Worm (Caenorhabditis elegans) whole organism, L1 larva: ENCODE measurements around the gene C47D12.5.
"Not testable (repeated sequence)": the region's sequence is repeated elsewhere in the genome, so short reads cannot be mapped to it uniquely, and the experiment has no call there.

Experiments
- C04F5.9 ChIP-seq: sonication (generic microtip); optimal IDR thresholded peaks from 2 replicates; lab custom pipeline; 2016; ENCODE audit warnings: missing genetic modification characterization, missing compliant biosample characterization
- F16B12.6 ChIP-seq: fragments of 150-350 bp; optimal IDR thresholded peaks from 2 replicates; lab custom pipeline; 2014; ENCODE audit warnings: missing biosample characterization, missing genetic modification characterization
- Y116A8C.19 ChIP-seq: sonication (generic microtip); optimal IDR thresholded peaks from 2 replicates; lab custom pipeline; 2016; ENCODE audit warnings: missing compliant biosample characterization, missing genetic modification characterization, borderline replicate concordance
- alr-1 ChIP-seq: fragments of 200-800 bp; sonication (Bioruptor generic); optimal IDR thresholded peaks from 2 replicates; lab custom pipeline; 2018; ENCODE audit warnings: borderline replicate concordance, mild to moderate bottlenecking, missing genetic modification characterization, missing compliant biosample characterization
- blmp-1 ChIP-seq: fragments of 150-350 bp; optimal IDR thresholded peaks from 2 replicates; lab custom pipeline; 2014; ENCODE audit warnings: missing biosample characterization, missing genetic modification characterization
- ceh-90 ChIP-seq: sonication (generic microtip); optimal IDR thresholded peaks from 2 replicates; lab custom pipeline; 2016; ENCODE audit warnings: missing genetic modification characterization, missing compliant biosample characterization
- dpl-1 ChIP-seq, 3 experiments: fragments of 150-350 bp in 2 of 3; sonication (generic microtip) in 1 of 3; optimal IDR thresholded peaks; 2 replicates each; lab custom pipeline; 2014 to 2017; ENCODE audit warnings: missing biosample characterization in 3 of 3, missing genetic modification characterization in 3 of 3, missing genetic modification reagents in 3 of 3
- dsc-1 ChIP-seq: sonication (generic microtip); optimal IDR thresholded peaks from 2 replicates; lab custom pipeline; 2016; ENCODE audit warnings: mild to moderate bottlenecking, missing genetic modification characterization, missing compliant biosample characterization
- efl-1 ChIP-seq, 4 experiments: fragments of 150-350 bp; optimal IDR thresholded peaks in 3 of 4; peaks in 1 of 4; 1 replicate in 1 of 4; 2 replicates in 3 of 4; lab custom pipeline; 2014; ENCODE audit warnings: missing biosample characterization in 2 of 4, missing genetic modification characterization in 2 of 4, missing genetic modification reagents in 2 of 4
- efl-3 ChIP-seq: fragments of 200-800 bp; sonication (Bioruptor generic); optimal IDR thresholded peaks from 2 replicates; lab custom pipeline; 2018; ENCODE audit warnings: mild to moderate bottlenecking, missing genetic modification characterization, missing compliant biosample characterization
- ets-5 ChIP-seq: fragments of 200-800 bp; sonication (Bioruptor generic); IDR thresholded peaks from 2 replicates; pipeline ENCODE4 v1.3.6; 2022; ENCODE audit warnings: missing genetic modification characterization, missing compliant biosample characterization
- fkh-10 ChIP-seq: sonication (generic microtip); optimal IDR thresholded peaks from 2 replicates; lab custom pipeline; 2017; ENCODE audit warnings: missing biosample characterization, missing genetic modification reagents, missing genetic modification characterization
- fkh-8 ChIP-seq: sonication (generic microtip); optimal IDR thresholded peaks from 2 replicates; lab custom pipeline; 2016; ENCODE audit warnings: mild to moderate bottlenecking, missing genetic modification characterization, missing compliant biosample characterization
- hpl-2 ChIP-seq: fragments of 150-350 bp; optimal IDR thresholded peaks from 2 replicates; lab custom pipeline; 2014; ENCODE audit warnings: missing biosample characterization, missing genetic modification reagents, missing genetic modification characterization
- isw-1 ChIP-seq: fragments of 200-800 bp; sonication (Bioruptor generic); IDR thresholded peaks from 2 replicates; pipeline ENCODE4 v1.3.6; 2022; ENCODE audit warnings: missing genetic modification characterization, missing compliant biosample characterization
- jun-1 ChIP-seq: fragments of 150-350 bp; optimal IDR thresholded peaks from 2 replicates; lab custom pipeline; 2014; ENCODE audit warnings: missing biosample characterization, missing genetic modification reagents, missing genetic modification characterization
- lin-14 ChIP-seq: fragments of 200-800 bp; sonication (Bioruptor generic); optimal IDR thresholded peaks from 2 replicates; lab custom pipeline; 2018; ENCODE audit warnings: mild to moderate bottlenecking, missing genetic modification characterization, moderate library complexity, missing compliant biosample characterization
- lin-15B ChIP-seq: fragments of 150-350 bp; sonication (generic microtip); optimal IDR thresholded peaks from 3 replicates; lab custom pipeline; 2014; ENCODE audit warnings: missing biosample characterization, missing genetic modification characterization
- lin-35 ChIP-seq, 2 experiments: fragments of 150-350 bp; optimal IDR thresholded peaks; 2 replicates each; lab custom pipeline; 2014; ENCODE audit warnings: missing biosample characterization in 2 of 2, missing genetic modification characterization in 2 of 2, missing genetic modification reagents in 2 of 2
- lsy-2 ChIP-seq, 2 experiments: fragments of 150-350 bp; optimal IDR thresholded peaks; 2 replicates each; lab custom pipeline; 2014; ENCODE audit warnings: missing biosample characterization in 2 of 2, missing genetic modification characterization in 2 of 2
- mdl-1 ChIP-seq, 2 experiments: fragments of 150-350 bp; optimal IDR thresholded peaks; 2 replicates each; lab custom pipeline; 2014 to 2017; ENCODE audit warnings: missing biosample characterization in 2 of 2, missing genetic modification characterization in 2 of 2, inconsistent platforms in 1 of 2
- mep-1 ChIP-seq: fragments of 150-350 bp; optimal IDR thresholded peaks from 2 replicates; lab custom pipeline; 2014; ENCODE audit warnings: missing biosample characterization, missing genetic modification characterization
- nhr-11 ChIP-seq: fragments of 150-350 bp; optimal IDR thresholded peaks from 2 replicates; lab custom pipeline; 2014; ENCODE audit warnings: missing biosample characterization, missing genetic modification characterization
- nhr-19 ChIP-seq: fragments of 200-800 bp; sonication (Bioruptor generic); conservative IDR thresholded peaks from 2 replicates; pipeline ENCODE4 v1.3.6; 2022; ENCODE audit warnings: missing genetic modification characterization, missing compliant biosample characterization
- nhr-71 ChIP-seq: sonication (generic microtip); optimal IDR thresholded peaks from 2 replicates; lab custom pipeline; 2016; ENCODE audit warnings: mild to moderate bottlenecking, missing genetic modification characterization, moderate library complexity, missing compliant biosample characterization
- nhr-76 ChIP-seq: sonication (generic microtip); optimal IDR thresholded peaks from 2 replicates; lab custom pipeline; 2017; ENCODE audit warnings: missing biosample characterization, missing genetic modification characterization
- nhr-77 ChIP-seq: fragments of 150-350 bp; optimal IDR thresholded peaks from 2 replicates; lab custom pipeline; 2014; ENCODE audit warnings: missing biosample characterization, missing genetic modification characterization
- nhr-90 ChIP-seq: sonication (generic microtip); optimal IDR thresholded peaks from 2 replicates; lab custom pipeline; 2016; ENCODE audit warnings: mild to moderate bottlenecking, missing genetic modification characterization, missing compliant biosample characterization; ENCODE audit not compliant: poor library complexity
- snpc-4 ChIP-seq: fragments of 150-350 bp; optimal IDR thresholded peaks from 2 replicates; lab custom pipeline; 2014; ENCODE audit warnings: missing biosample characterization, missing genetic modification characterization
- snu-23 ChIP-seq: sonication (generic microtip); optimal IDR thresholded peaks from 2 replicates; lab custom pipeline; 2016; ENCODE audit warnings: missing genetic modification characterization, missing compliant biosample characterization
- sptf-1 ChIP-seq: fragments of 150-350 bp; optimal IDR thresholded peaks from 2 replicates; lab custom pipeline; 2014; ENCODE audit warnings: missing biosample characterization, missing genetic modification characterization
- sup-37 ChIP-seq: fragments of 200-800 bp; sonication (Bioruptor generic); optimal IDR thresholded peaks from 2 replicates; lab custom pipeline; 2018; ENCODE audit warnings: mild to moderate bottlenecking, missing genetic modification characterization, missing compliant biosample characterization
- swsn-7 ChIP-seq: sonication (generic microtip); optimal IDR thresholded peaks from 2 replicates; lab custom pipeline; 2016; ENCODE audit warnings: missing genetic modification characterization, missing compliant biosample characterization
- tbx-2 ChIP-seq: sonication (generic microtip); optimal IDR thresholded peaks from 2 replicates; lab custom pipeline; 2016; ENCODE audit warnings: missing genetic modification characterization, missing compliant biosample characterization
- tlp-1 ChIP-seq: fragments of 150-350 bp; optimal IDR thresholded peaks from 2 replicates; lab custom pipeline; 2014; ENCODE audit warnings: missing biosample characterization, missing genetic modification characterization
- unc-130 ChIP-seq: fragments of 150-350 bp; optimal IDR thresholded peaks from 2 replicates; lab custom pipeline; 2017; ENCODE audit warnings: missing biosample characterization, missing genetic modification characterization, inconsistent platforms
- unc-62 ChIP-seq: fragments of 150-350 bp; optimal IDR thresholded peaks from 2 replicates; lab custom pipeline; 2014; ENCODE audit warnings: missing biosample characterization, missing genetic modification reagents, missing genetic modification characterization
- xbp-1 ChIP-seq: sonication (generic microtip); optimal IDR thresholded peaks from 2 replicates; lab custom pipeline; 2016; ENCODE audit warnings: missing genetic modification characterization, missing compliant biosample characterization
- zag-1 ChIP-seq: fragments of 150-350 bp; optimal IDR thresholded peaks from 2 replicates; lab custom pipeline; 2014; ENCODE audit warnings: missing biosample characterization, missing genetic modification characterization

Gene C47D12.5

DNA sequence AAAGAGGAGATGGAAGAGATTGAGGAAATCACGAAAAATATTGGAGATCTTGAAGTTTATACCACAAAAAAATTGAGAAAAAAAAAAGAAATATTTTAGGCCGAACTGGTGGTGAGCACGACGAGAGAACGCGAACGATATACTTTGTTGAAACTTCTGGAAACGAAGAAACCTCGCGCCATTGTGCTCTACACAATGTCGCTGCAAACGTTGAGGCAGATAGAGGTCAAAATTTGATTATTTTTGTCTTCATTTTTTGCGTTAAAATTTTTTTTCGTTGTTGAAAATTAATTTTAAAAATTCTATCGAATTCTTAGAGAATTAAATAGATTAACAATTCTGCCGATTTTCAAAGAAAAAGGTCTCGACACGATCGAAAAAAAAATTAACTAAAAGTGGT, 15.6 kb upstream of the C47D12.5 start:
- TF ChIP-seq fkh-8 (tag; lab: Kevin White, UChicago), result no peak
- no peak for TF ChIP-seq lin-14 (GFP tag; lab: Kevin White, UChicago)
- no peak for TF ChIP-seq dsc-1 (tag; lab: Kevin White, UChicago)
- no peak for TF ChIP-seq zag-1 (tag; lab: Kevin White, UChicago)
- TF ChIP-seq jun-1 (tag; lab: Kevin White, UChicago), result no peak
- TF ChIP-seq snpc-4 (tag; lab: Kevin White, UChicago), result no peak
- TF ChIP-seq F16B12.6 (tag; lab: Kevin White, UChicago), result no peak
- TF ChIP-seq efl-1 (optimal IDR thresholded peaks at IDR 0.05; lab: Kevin White, UChicago), result no peak
- no peak for TF ChIP-seq efl-1 (GFP tag; optimal IDR thresholded peaks at IDR 0.05 in 1 of 2; lab: Kevin White, UChicago)
- no peak for TF ChIP-seq lin-35 (GFP tag; optimal IDR thresholded peaks at IDR 0.05; lab: Kevin White, UChicago)
- no peak for TF ChIP-seq efl-3 (GFP tag; lab: Kevin White, UChicago)
- no peak for TF ChIP-seq hpl-2 (GFP tag; lab: Kevin White, UChicago)
- no peak for TF ChIP-seq xbp-1 (tag; lab: Kevin White, UChicago)
- no peak for TF ChIP-seq mdl-1 (tag; optimal IDR thresholded peaks at IDR 0.05; lab: Kevin White, UChicago)
- no peak for TF ChIP-seq alr-1 (tag; lab: Kevin White, UChicago)
- TF ChIP-seq fkh-10, result no peak
- no peak for TF ChIP-seq unc-130 (tag; lab: Kevin White, UChicago)
- no peak for TF ChIP-seq ets-5 (GFP tag; lab: Robert Waterston, UW)
- TF ChIP-seq lin-15B (tag; lab: Kevin White, UChicago), result no peak
- no peak for TF ChIP-seq Y116A8C.19 (tag; lab: Kevin White, UChicago)
- no peak for TF ChIP-seq sptf-1

DNA sequence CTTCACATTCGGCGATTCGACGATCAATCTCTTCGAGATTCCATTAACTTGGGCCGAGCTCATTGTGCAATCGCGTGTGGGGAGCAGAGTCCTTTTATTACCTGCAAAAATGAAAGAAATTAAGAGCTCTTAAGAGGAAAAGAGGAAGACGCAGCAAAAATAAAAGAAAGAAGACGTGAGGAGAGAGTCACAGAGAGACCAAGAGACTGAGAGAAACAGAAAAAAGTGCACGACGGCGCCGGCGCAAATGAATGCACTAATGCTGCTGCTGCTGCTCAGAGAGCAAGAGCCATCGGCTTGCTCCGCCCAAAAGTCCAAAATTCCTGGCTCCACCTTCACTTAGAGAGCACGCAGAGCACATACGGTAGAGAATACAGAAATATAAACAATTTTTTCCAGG, 15.1 kb upstream of the C47D12.5 start, which contains the start of gene inos-1:
Gene inos-1, minus strand, starts transcription at position 101 of the 400 bp plus-strand sequence.
- no peak for TF ChIP-seq nhr-77
- TF ChIP-seq fkh-8 (tag; lab: Kevin White, UChicago), result no peak

DNA sequence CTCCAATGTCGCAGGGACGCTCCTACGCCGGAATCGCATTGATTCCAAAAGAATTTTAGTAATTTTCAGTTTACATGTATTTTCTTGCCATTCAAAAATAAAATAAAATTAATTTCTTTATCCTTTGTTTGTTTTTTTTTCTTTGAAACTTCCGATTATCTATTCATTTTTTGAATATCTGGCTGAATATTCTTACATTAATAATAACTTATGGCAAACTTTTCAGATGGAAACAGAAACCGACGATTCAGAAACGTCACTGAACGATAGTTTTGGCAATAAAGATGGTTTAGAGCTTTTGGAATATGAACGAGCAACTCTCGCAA, 10.8 kb upstream of the C47D12.5 start, which contains the start of gene xpf-1:
Gene xpf-1, plus strand, starts transcription at position 227 of the 326 bp plus-strand sequence.
- TF ChIP-seq C04F5.9 (no peak), efl-1 (optimal IDR thresholded peaks at IDR 0.05; lab: Kevin White, UChicago) (no peak), efl-1 (GFP tag; optimal IDR thresholded peaks at IDR 0.05 in 1 of 2; lab: Kevin White, UChicago) (no peak), unc-62 (GFP tag; lab: Kevin White, UChicago) (no peak), tlp-1 (tag; lab: Kevin White, UChicago) (no peak), tbx-2 (tag; lab: Kevin White, UChicago) (no peak), isw-1 (GFP tag; lab: Robert Waterston, UW) (no peak), mep-1 (tag; lab: Kevin White, UChicago) (no peak), nhr-11 (tag; lab: Kevin White, UChicago) (no peak), blmp-1 (tag; lab: Kevin White, UChicago) (no peak), ceh-90 (no peak), hpl-2 (GFP tag; lab: Kevin White, UChicago) (no peak), swsn-7 (no peak), dpl-1 (GFP tag; optimal IDR thresholded peaks at IDR 0.05; lab: Kevin White, UChicago) (no peak), sup-37 (GFP tag; lab: Kevin White, UChicago) (no peak), nhr-76 (no peak)

DNA sequence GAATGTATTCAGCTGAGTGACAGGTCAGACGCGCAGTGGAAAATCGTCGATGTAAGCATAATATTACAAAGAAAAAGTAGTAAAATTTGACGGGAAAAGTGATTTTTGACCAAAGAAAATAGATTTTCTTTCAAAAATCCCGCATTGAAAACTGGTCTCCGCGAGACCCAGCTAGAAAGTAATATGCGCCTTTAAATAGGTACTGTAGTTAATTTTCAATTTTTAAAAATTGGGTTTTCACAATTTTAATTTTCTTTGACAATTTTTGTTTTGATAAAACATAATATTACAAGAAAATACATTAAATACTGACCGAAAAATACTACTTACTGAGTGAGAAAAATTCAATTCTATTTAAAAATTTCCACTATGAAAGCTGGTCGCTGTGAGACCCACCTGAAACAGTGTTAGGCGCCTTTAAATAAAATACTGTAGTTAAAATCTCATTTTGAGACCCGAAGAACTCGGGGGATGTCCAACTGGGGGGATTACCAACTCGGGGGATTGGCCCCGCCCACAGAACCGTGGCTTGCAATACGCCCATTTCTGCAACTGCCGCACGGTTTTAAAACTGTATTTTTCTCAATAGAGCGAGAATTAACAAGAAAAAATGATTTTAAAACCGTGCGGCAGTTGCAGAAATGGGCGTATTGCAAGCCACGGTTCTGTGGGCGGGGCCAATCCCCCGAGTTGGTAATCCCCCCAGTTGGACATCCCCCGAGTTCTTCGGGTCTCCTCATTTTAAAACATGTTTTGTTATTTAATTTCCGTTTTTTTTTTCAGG, 10.3 kb upstream of the C47D12.5 start, which contains the start of gene tars-1:
Gene tars-1, minus strand, starts transcription at position 497 of the 784 bp plus-strand sequence.
- TF ChIP-seq lsy-2 (tag; optimal IDR thresholded peaks at IDR 0.05; lab: Kevin White, UChicago) (peak in 1 of 2 experiments; percentile 14), nhr-71 (peak; percentile 12), snu-23 (peak; percentile 6), efl-1 (GFP tag; optimal IDR thresholded peaks at IDR 0.05 in 1 of 2; lab: Kevin White, UChicago) (peak in 1 of 2 experiments; percentile 23), nhr-90 (tag; lab: Kevin White, UChicago) (peak; percentile 10), lin-35 (GFP tag; optimal IDR thresholded peaks at IDR 0.05; lab: Kevin White, UChicago) (peak in 1 of 2 experiments; percentile 23), nhr-19 (GFP tag; lab: Robert Waterston, UW) (0 out of 2 replicates have a peak, but pooled peaks have one; percentile 11)
- TF ChIP-seq efl-1 (optimal IDR thresholded peaks at IDR 0.05; lab: Kevin White, UChicago), result not testable (repeated sequence)
